Fruit fly (Drosophila melanogaster): ENCODE results near the gene Pgant7.

Pgant7 gene

dm6 chrX:18545157-18545556 is 45.4 kb upstream of the Pgant7 start:
- no peak for TF ChIP-seq Mio (GFP tag; optimal IDR thresholded peaks at IDR 0.05)
- no peak for TF ChIP-seq CG9705 (GFP tag; optimal IDR thresholded peaks at IDR 0.05)
- TF ChIP-seq Vsx2 (GFP tag; optimal IDR thresholded peaks at IDR 0.05; ENCODE audit: partially characterized antibody), result no peak
- no peak for TF ChIP-seq jim (GFP tag; optimal IDR thresholded peaks at IDR 0.05)
- TF ChIP-seq foxo (GFP tag; optimal IDR thresholded peaks at IDR 0.05), result no peak
- no peak for TF ChIP-seq br (GFP tag; optimal IDR thresholded peaks at IDR 0.05)

dm6 chrX:18544732-18545131 is 44.9 kb upstream of the Pgant7 start:
- no peak for TF ChIP-seq Hr83 (GFP tag; optimal IDR thresholded peaks at IDR 0.05; ENCODE audit: poor library complexity, severe bottlenecking)
- TF ChIP-seq h (GFP tag; optimal IDR thresholded peaks at IDR 0.05), result no peak
- TF ChIP-seq HLH106 (tag; optimal IDR thresholded peaks at IDR 0.05), result no peak
- TF ChIP-seq psq (GFP tag; optimal IDR thresholded peaks at IDR 0.05), result no peak

dm6 chrX:18543328-18543727 is 43.5 kb upstream of the Pgant7 start:
- TF ChIP-seq GATAd (GFP tag; optimal IDR thresholded peaks at IDR 0.05) (no peak), dl (GFP tag; optimal IDR thresholded peaks at IDR 0.05; ENCODE audit: insufficient read depth in 1 of 2, partially characterized antibody in 2 of 2) (no peak), br (GFP tag; optimal IDR thresholded peaks at IDR 0.05) (no peak), Dfd (GFP tag; optimal IDR thresholded peaks at IDR 0.05) (no peak), tai (GFP tag; optimal IDR thresholded peaks at IDR 0.05) (no peak), lola (GFP tag; optimal IDR thresholded peaks at IDR 0.05) (no peak), ey (GFP tag; optimal IDR thresholded peaks at IDR 0.05) (no peak), foxo (GFP tag; optimal IDR thresholded peaks at IDR 0.05) (no peak), OdsH (GFP tag; optimal IDR thresholded peaks at IDR 0.05) (no peak), woc (GFP tag; optimal IDR thresholded peaks at IDR 0.05) (no peak), brk (GFP tag; optimal IDR thresholded peaks at IDR 0.05) (no peak), Hnf4 (GFP tag; optimal IDR thresholded peaks at IDR 0.05) (no peak), Dif (GFP tag; optimal IDR thresholded peaks at IDR 0.05; ENCODE audit: partially characterized antibody) (no peak), Jra (GFP tag; optimal IDR thresholded peaks at IDR 0.05) (no peak), fru (GFP tag; optimal IDR thresholded peaks at IDR 0.05) (no peak), Abd-B (GFP tag; optimal IDR thresholded peaks at IDR 0.05) (no peak), h (GFP tag; optimal IDR thresholded peaks at IDR 0.05) (no peak), Hr83 (GFP tag; optimal IDR thresholded peaks at IDR 0.05; ENCODE audit: poor library complexity, severe bottlenecking) (no peak)

dm6 chrX:18541915-18542314 is 42.1 kb upstream of the Pgant7 start:
- TF ChIP-seq lola (GFP tag; optimal IDR thresholded peaks at IDR 0.05) (no peak), foxo (GFP tag; optimal IDR thresholded peaks at IDR 0.05) (peak in 1 of 2 experiments; percentile 14), fru (GFP tag; optimal IDR thresholded peaks at IDR 0.05) (no peak), CG32264 (GFP tag; optimal IDR thresholded peaks at IDR 0.05) (no peak), rgr (GFP tag; optimal IDR thresholded peaks at IDR 0.05) (peak; percentile 21), brk (GFP tag; optimal IDR thresholded peaks at IDR 0.05) (no peak), br (GFP tag; optimal IDR thresholded peaks at IDR 0.05) (no peak), OdsH (GFP tag; optimal IDR thresholded peaks at IDR 0.05) (no peak)

- TF ChIP-seq h (GFP tag; optimal IDR thresholded peaks at IDR 0.05), result peak; percentile 51
- no peak for TF ChIP-seq N (GFP tag; optimal IDR thresholded peaks at IDR 0.05)
- no peak for TF ChIP-seq pan (optimal IDR thresholded peaks at IDR 0.05)
- peak; percentile 47 for TF ChIP-seq fru (GFP tag; optimal IDR thresholded peaks at IDR 0.05)
- TF ChIP-seq br (GFP tag; optimal IDR thresholded peaks at IDR 0.05), result no peak
- TF ChIP-seq usp (GFP tag; optimal IDR thresholded peaks at IDR 0.05), result no peak
- no peak for TF ChIP-seq brk (GFP tag; optimal IDR thresholded peaks at IDR 0.05)
- TF ChIP-seq foxo (GFP tag; optimal IDR thresholded peaks at IDR 0.05), result peak in 1 of 2 experiments; percentile 64
- no peak for TF ChIP-seq Hr83 (GFP tag; optimal IDR thresholded peaks at IDR 0.05; ENCODE audit: poor library complexity, severe bottlenecking)
- no peak for TF ChIP-seq lola (GFP tag; optimal IDR thresholded peaks at IDR 0.05)
- no peak for TF ChIP-seq sv (GFP tag; optimal IDR thresholded peaks at IDR 0.05)
- TF ChIP-seq rgr (GFP tag; optimal IDR thresholded peaks at IDR 0.05), result peak; percentile 42
- peak; percentile 15 for TF ChIP-seq HLH106 (tag; optimal IDR thresholded peaks at IDR 0.05)
- peak; percentile 53 for TF ChIP-seq psq (GFP tag; optimal IDR thresholded peaks at IDR 0.05)
- TF ChIP-seq Abd-B (GFP tag; optimal IDR thresholded peaks at IDR 0.05), result no peak
- no peak for TF ChIP-seq Vsx2 (GFP tag; optimal IDR thresholded peaks at IDR 0.05; ENCODE audit: partially characterized antibody)
- peak; percentile 9 for TF ChIP-seq woc (GFP tag; optimal IDR thresholded peaks at IDR 0.05)
- TF ChIP-seq OdsH (GFP tag; optimal IDR thresholded peaks at IDR 0.05), result peak; percentile 40
- no peak for TF ChIP-seq GATAd (GFP tag; optimal IDR thresholded peaks at IDR 0.05)
- TF ChIP-seq Sp1 (GFP tag; optimal IDR thresholded peaks at IDR 0.05), result peak; percentile 64
- TF ChIP-seq Dif (GFP tag; optimal IDR thresholded peaks at IDR 0.05; ENCODE audit: partially characterized antibody), result no peak
- TF ChIP-seq dl (GFP tag; optimal IDR thresholded peaks at IDR 0.05; ENCODE audit: insufficient read depth in 1 of 2, partially characterized antibody in 2 of 2), result no peak
- no peak for TF ChIP-seq sage (GFP tag; optimal IDR thresholded peaks at IDR 0.05)
- no peak for TF ChIP-seq Hr78 (GFP tag; optimal IDR thresholded peaks at IDR 0.05)
- TF ChIP-seq Rel (GFP tag; optimal IDR thresholded peaks at IDR 0.05), result no peak
- TF ChIP-seq Rel (tag; optimal IDR thresholded peaks at IDR 0.05), result no peak
- no peak for TF ChIP-seq Myc (optimal IDR thresholded peaks at IDR 0.05)
- no peak for TF ChIP-seq Jra (GFP tag; optimal IDR thresholded peaks at IDR 0.05)
- TF ChIP-seq dmrt93B (GFP tag; optimal IDR thresholded peaks at IDR 0.05), result peak; percentile 49
These were observed 40.5 kb upstream of the Pgant7 start for dm6 chrX:18540268-18540667.

Measured in whole organism, wandering third instar larva.